Fruit fly (Drosophila melanogaster) whole organism, larva: ENCODE measurements around the gene CG43138.

Experiments
- noc ChIP-seq: fragments of 200-800 bp; sonication (Bioruptor generic); optimal IDR thresholded peaks from 3 replicates; lab custom pipeline; 2019; ENCODE audit warnings: missing biosample characterization, mild to moderate bottlenecking, missing genetic modification characterization, moderate library complexity

The CG43138 gene

dm6 chrX:7528004-7528403 lies at the start of gene CG43138:
CG43138 (plus strand) TSS chrX:7528304.
- no peak for TF ChIP-seq noc (tag; lab: Kevin White, UChicago)

- TF ChIP-seq noc (tag; lab: Kevin White, UChicago) = no peak
Measured at dm6 chrX:7486294-7486693, 41.8 kb upstream of the CG43138 start.

DNA sequence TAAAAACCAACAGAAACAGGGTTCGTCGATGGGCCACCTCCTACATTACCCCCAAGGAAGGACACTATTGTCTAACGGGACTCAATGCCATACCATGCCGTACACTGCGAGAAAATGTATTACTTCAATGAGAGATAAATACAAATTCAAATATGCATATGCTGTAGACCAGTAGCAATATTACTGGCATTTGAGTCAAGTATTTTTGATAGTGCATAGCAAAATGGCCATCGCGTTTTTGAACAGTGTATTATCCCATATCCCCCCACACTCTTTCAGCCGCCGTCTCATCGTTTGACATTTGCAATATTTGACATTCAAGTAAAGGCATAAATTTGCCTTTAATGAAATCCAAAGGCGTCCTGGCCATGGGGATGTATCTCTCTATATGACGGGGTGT lies 39.9 kb upstream of the CG43138 start:
- no peak for TF ChIP-seq noc (tag; lab: Kevin White, UChicago)

- TF ChIP-seq noc (tag; lab: Kevin White, UChicago) = no peak
Measured at dm6 chrX:7490927-7491326, 37.2 kb upstream of the CG43138 start.

- no peak for TF ChIP-seq noc (tag; lab: Kevin White, UChicago)
Measured at dm6 chrX:7512769-7513168, 15.3 kb upstream of the CG43138 start.

DNA sequence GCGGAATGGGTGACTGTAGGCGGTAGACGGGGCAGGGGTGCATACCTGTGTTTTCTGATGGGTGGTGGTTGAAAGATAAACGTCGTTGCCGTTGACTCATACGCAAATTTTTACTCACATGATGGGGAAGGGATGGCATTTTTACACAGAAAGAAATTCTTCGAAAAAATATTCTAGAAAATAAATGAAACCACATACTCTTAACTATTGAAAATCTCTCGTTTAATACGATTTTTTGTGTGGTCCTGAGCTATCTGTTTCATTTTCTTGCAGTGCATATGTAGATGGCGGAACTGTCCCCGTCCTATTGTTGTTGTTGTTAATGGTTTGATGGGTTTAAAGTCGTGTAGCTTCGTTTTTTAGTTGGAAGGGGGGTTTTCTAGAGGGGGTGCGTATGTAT lies 8.3 kb upstream of the CG43138 start:
- no peak for TF ChIP-seq noc (tag; lab: Kevin White, UChicago)

DNA sequence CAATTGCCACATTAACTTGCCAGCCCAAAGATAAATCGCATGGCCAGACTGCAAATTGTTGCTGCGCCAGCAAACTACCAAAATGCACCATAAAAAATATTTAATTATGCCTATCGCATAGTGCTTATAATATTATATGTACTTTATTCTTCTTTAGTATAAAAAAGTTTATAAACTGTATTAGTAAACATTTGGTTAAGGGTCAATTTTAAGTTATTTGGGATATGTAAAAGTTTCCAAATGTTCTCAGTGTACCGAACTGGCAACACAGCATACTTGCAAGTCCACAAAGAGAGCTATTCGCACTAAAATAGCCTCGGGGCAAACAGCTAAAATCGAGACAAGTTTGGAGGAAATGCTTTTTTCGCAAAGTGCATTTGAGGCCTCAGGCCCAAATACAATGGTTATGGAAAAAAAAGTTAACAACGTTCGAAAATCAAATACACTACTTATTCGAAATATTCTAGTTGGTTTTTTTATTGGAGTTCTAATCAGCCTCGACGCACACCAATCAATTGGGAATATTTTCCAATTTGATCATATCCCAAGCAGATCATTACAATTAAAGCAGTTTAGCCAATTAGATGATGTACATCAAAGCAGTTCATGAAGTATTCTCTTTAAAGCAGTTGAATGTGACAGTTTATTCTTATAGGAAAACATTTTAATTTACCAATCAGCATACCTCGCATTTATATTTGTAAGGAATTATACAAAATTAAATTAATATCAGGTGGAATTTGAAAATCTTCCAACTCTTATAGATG lies 6.4 kb upstream of the CG43138 start:
- no peak for TF ChIP-seq noc (tag; lab: Kevin White, UChicago)

- TF ChIP-seq noc (tag; lab: Kevin White, UChicago) = no peak
Measured at dm6 chrX:7523845-7524244, 4.3 kb upstream of the CG43138 start.

- no peak for TF ChIP-seq noc (tag; lab: Kevin White, UChicago)
Measured at dm6 chrX:7526099-7526718, 1.9 kb upstream of the CG43138 start.

- TF ChIP-seq noc (tag; lab: Kevin White, UChicago) = no peak
Measured at dm6 chrX:7526914-7527313, 1.2 kb upstream of the CG43138 start.

DNA sequence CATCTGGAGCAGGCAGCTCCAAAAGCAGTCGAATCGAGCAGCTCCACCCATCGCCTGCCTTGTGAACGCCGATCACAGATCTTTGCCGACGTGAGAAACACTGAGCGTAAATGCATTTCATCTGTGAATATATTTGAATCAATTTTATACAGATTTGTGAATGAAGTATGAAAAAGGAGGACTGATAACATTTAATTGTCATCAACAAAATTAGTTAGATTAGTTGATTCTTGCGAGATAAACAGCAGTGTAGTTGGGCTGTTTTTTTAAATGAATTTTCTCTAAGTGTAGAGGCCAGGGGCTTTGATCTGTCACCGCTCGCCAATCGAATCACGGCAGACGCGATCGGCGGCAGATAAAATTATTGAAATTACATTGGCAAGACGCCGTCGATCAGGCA lies 2.1 kb downstream of the CG43138 start:
- TF ChIP-seq noc (tag; lab: Kevin White, UChicago) = no peak

DNA sequence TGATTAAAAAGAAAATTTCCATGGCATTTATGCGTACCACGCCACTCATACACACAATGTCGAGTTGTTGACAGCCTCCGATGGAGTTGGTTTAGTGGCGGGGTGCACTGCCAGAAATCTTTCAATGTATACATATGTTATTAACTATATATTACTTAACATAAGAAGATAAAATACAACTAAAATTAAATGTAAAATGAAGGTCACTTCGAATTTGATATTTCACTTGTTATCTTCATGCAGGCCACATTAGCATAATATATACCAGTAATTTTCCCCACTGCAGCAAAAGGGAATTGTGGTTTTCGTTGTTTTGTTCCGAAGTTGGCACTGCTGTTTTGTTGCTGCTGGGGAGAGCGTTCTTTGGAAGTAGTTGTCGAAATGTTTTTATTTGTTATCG lies 6.8 kb downstream of the CG43138 start:
- no peak for TF ChIP-seq noc (tag; lab: Kevin White, UChicago)

- TF ChIP-seq noc (tag; lab: Kevin White, UChicago) = no peak
Measured at dm6 chrX:7536859-7537258, 8.8 kb downstream of the CG43138 start, which contains the start of gene CG32720. CG32720 (minus strand) TSS chrX:7536959.

DNA sequence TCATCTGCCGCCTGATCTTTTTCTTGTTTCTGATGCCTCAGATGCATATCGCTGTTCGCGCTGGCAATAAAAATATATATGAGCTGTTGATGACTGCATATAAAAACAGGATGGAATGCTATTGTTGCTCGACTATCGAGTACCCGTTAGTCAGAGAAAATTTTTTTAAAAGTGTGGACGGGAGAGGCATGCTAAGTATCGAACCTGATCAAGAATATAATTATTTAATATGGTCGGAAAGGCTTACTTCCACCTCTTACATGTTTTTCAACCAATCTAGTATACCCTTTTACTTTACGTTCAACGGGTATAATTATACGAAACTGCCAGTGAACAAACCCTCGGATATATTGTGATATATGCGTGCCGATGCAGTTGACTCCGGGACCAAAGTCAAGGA lies 9.7 kb downstream of the CG43138 start:
- no peak for TF ChIP-seq noc (tag; lab: Kevin White, UChicago)

DNA sequence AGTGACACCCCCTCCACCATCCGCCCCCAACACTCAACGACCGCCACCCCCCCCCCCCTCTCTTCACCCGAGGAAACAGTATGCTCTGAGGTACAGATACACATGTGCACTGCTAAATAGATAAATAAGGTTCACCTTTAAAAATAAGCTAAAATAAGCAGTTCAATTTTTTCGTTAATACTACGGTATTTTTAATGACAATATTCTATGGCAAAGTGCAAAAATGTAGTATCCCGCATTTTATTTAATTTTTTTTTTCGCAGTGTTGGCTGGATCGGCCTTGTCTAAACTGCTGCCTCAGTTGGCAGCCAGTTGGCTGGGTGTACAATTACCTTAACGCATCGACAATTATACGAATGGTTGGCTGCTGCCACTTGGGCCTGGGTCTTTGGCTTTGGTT lies 11.0 kb downstream of the CG43138 start:
- TF ChIP-seq noc (tag; lab: Kevin White, UChicago) = no peak

dm6 chrX:7540749-7541454 lies 12.8 kb downstream of the CG43138 start:
- no peak for TF ChIP-seq noc (tag; lab: Kevin White, UChicago)

DNA sequence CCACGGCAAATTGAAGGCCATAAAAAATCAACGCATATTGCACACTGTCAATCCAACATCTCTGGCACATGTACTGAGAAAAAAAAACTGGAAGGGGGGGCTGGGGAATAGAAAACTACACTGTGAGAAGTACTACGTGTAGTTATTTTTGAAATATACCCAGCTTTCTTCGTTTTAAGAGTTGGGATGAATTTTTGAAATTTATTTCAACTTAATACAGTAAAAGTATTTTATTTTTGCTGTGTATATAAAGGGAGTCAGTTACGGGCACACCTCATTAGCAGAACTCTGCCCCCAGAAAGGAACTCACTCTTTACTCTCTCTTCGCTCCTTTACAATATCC lies 13.3 kb downstream of the CG43138 start:
- no peak for TF ChIP-seq noc (tag; lab: Kevin White, UChicago)
